Fruit fly (Drosophila melanogaster): ENCODE measurements around the gene CG3610.

Gene CG3610

dm6 chr3R:14893791-14894782 is 49.2 kb downstream of the CG3610 start, which contains the start of gene Dph2 (continued):
- TF ChIP-seq tio (GFP tag; optimal IDR thresholded peaks at IDR 0.05) (no peak), CG2202 (tag; optimal IDR thresholded peaks at IDR 0.05) (peak; percentile 29), cas (GFP tag; IDR thresholded peaks at IDR 0.05) (peak; percentile 61), CG17361 (GFP tag; IDR thresholded peaks at IDR 0.05) (peak; percentile 93), CG10366 (GFP tag; IDR thresholded peaks at IDR 0.05) (peak; percentile 84), CG14667 (GFP tag; IDR thresholded peaks at IDR 0.05) (peak; percentile 88), seq (GFP tag; IDR thresholded peaks at IDR 0.05) (no peak), CG8281 (tag; optimal IDR thresholded peaks at IDR 0.05) (peak; percentile 25), dm (GFP tag; optimal IDR thresholded peaks at IDR 0.05) (peak; percentile 39), sd (tag; optimal IDR thresholded peaks at IDR 0.05) (no peak), Rx (GFP tag; IDR thresholded peaks at IDR 0.05) (peak; percentile 45; the same call in 1 of the 2 replicates), CG3163 (GFP tag; optimal IDR thresholded peaks at IDR 0.05) (no peak), Dip2 (GFP tag; IDR thresholded peaks at IDR 0.05) (no peak), CG8944 (GFP tag; optimal IDR thresholded peaks at IDR 0.05) (peak; percentile 8), CG11085 (GFP tag; IDR thresholded peaks at IDR 0.05) (peak; percentile 84), dysf (GFP tag; IDR thresholded peaks at IDR 0.05) (peak; percentile 75; the same call in 2 of the 3 replicates), CG13424 (tag; optimal IDR thresholded peaks at IDR 0.05) (peak; percentile 82), NfI (GFP tag; optimal IDR thresholded peaks at IDR 0.05) (peak; percentile 50), HLHmδ (GFP tag; optimal IDR thresholded peaks at IDR 0.05) (no peak), CG6791 (GFP tag; IDR thresholded peaks at IDR 0.05; ENCODE audit: partially characterized antibody) (no peak), CG10565 (GFP tag; optimal IDR thresholded peaks at IDR 0.05) (no peak), CG12104 (GFP tag; optimal IDR thresholded peaks at IDR 0.05) (peak; percentile 66), da (GFP tag; optimal IDR thresholded peaks at IDR 0.05) (no peak), ab (GFP tag; optimal IDR thresholded peaks at IDR 0.05) (no peak), CG4820 (GFP tag; optimal IDR thresholded peaks at IDR 0.05) (peak; percentile 32), zf30C (GFP tag; optimal IDR thresholded peaks at IDR 0.05) (peak; percentile 48), Elba2 (GFP tag; optimal IDR thresholded peaks at IDR 0.05) (no peak), CG2678 (tag; optimal IDR thresholded peaks at IDR 0.05) (peak; percentile 89), Bdp1 (GFP tag; optimal IDR thresholded peaks at IDR 0.05) (peak; percentile 26), lab (GFP tag; optimal IDR thresholded peaks at IDR 0.05) (peak; percentile 72), CG32767 (GFP tag; IDR thresholded peaks at IDR 0.05) (peak; percentile 77), CG1832 (GFP tag; optimal IDR thresholded peaks at IDR 0.05) (no peak), HLH4C (GFP tag; IDR thresholded peaks at IDR 0.05; ENCODE audit: partially characterized antibody) (no peak), disco-r (GFP tag; optimal IDR thresholded peaks at IDR 0.05) (no peak), zfh2 (GFP tag; optimal IDR thresholded peaks at IDR 0.05) (peak; percentile 21), pnt (GFP tag; optimal IDR thresholded peaks at IDR 0.05) (peak; percentile 11), fd64A (GFP tag; optimal IDR thresholded peaks at IDR 0.05) (no peak), salm (tag; optimal IDR thresholded peaks at IDR 0.05) (peak; percentile 41), Deaf1 (tag; optimal IDR thresholded peaks at IDR 0.05) (no peak), CG14050 (GFP tag; IDR thresholded peaks at IDR 0.05) (peak; percentile 31; the same call in 1 of the 3 replicates), z (GFP tag; IDR thresholded peaks at IDR 0.05) (no peak), pb (GFP tag; optimal IDR thresholded peaks at IDR 0.05) (no peak), CG9797 (GFP tag; optimal IDR thresholded peaks at IDR 0.05) (no peak), org-1 (GFP tag; optimal IDR thresholded peaks at IDR 0.05) (no peak), TFAM (GFP tag; optimal IDR thresholded peaks at IDR 0.05) (no peak), nom (GFP tag; optimal IDR thresholded peaks at IDR 0.05) (no peak), CG1602 (GFP tag; optimal IDR thresholded peaks at IDR 0.05) (peak; percentile 60), HmgZ (tag; optimal IDR thresholded peaks at IDR 0.05) (peak; percentile 70), CG2129 (GFP tag; IDR thresholded peaks at IDR 0.05; ENCODE audit: partially characterized antibody) (no peak)
